Worm (Caenorhabditis elegans) whole organism, L4/young adult: Measurements from ENCODE around the gene F40C5.2.

Source experiments
- W03F9.2 ChIP-seq: fragments of 150-350 bp; optimal IDR thresholded peaks from 2 replicates; lab custom pipeline; 2014; ENCODE audit warnings: missing biosample characterization, missing genetic modification characterization
- dao-5 ChIP-seq: sonication (generic microtip); optimal IDR thresholded peaks from 2 replicates; lab custom pipeline; 2016; ENCODE audit warnings: missing genotype, missing genetic modification characterization, moderate library complexity, missing compliant biosample characterization

- TF ChIP-seq W03F9.2 (tag; lab: Kevin White, UChicago), result no peak
- no peak for TF ChIP-seq dao-5 (tag; lab: Kevin White, UChicago)
These were observed 14.8 kb upstream of the F40C5.2 start, which contains the start of gene grl-30 for ce11 chrV:3555986-3556385.
